Fruit fly (Drosophila melanogaster) whole organism: ENCODE data around the gene RpS21.

ENCODE experiments used
- CG8478 ChIP-seq: fragments of >200 bp; optimal IDR thresholded peaks from 2 replicates; lab custom pipeline; 2018; ENCODE audit warnings: inconsistent platforms
- Dll ChIP-seq: fragments of >200 bp; optimal IDR thresholded peaks from 2 replicates; lab custom pipeline; 2017
- EcR ChIP-seq, 2 experiments: fragments of >200 bp; optimal IDR thresholded peaks; 2 replicates each; lab custom pipeline; 2017; ENCODE audit warnings: missing biosample characterization in 2 of 2, missing genetic modification characterization in 2 of 2, missing genetic modification reagents in 2 of 2
- pan ChIP-seq: fragments of >200 bp; optimal IDR thresholded peaks from 2 replicates; lab custom pipeline; 2017
- psq ChIP-seq: fragments of >200 bp; optimal IDR thresholded peaks from 2 replicates; lab custom pipeline; 2017
- usp ChIP-seq: fragments of >200 bp; optimal IDR thresholded peaks from 2 replicates; lab custom pipeline; 2017; ENCODE audit warnings: missing biosample characterization, missing genetic modification characterization, mixed read lengths

DNA sequence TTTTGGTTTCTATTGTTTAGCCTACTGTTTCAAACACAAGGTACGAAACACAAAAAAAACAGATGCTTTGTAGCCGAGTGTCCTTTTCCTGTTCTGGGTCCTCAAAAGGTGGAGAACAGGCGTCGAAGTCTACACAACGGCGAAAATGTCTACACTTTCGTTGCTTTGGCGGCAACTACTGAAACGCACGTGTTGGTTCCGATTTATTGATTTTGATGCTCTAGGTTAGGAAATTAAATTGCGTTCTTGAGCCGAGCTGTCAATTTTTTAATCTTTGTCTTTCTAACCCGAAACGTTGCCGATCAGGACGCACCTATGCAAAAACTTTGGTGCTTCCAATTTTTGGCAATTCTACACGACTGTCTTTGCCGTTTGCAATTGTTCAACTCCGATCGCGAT is 17.9 kb downstream of the RpS21 start:
- no peak for TF ChIP-seq Dll (lab: Kevin White, UChicago)
- TF ChIP-seq pan (lab: Kevin White, UChicago) = no peak
- no peak for TF ChIP-seq CG8478
- no peak for TF ChIP-seq psq (lab: Kevin White, UChicago)
- TF ChIP-seq EcR (GFP tag; optimal IDR thresholded peaks at IDR 0.05; lab: Kevin White, UChicago) = no peak
- no peak for TF ChIP-seq usp (GFP tag; lab: Kevin White, UChicago)
